Worm (Caenorhabditis elegans): Measurements from ENCODE around the gene E02A10.4.

E02A10.4 gene

ce11 chrV:12548830-12549229, 18.9 kb downstream of the E02A10.4 start:
- TF ChIP-seq ceh-34 (tag; optimal IDR thresholded peaks at IDR 0.05), result no peak
- TF ChIP-seq che-1 (tag; optimal IDR thresholded peaks at IDR 0.05), result no peak
- TF ChIP-seq lin-11 (tag; optimal IDR thresholded peaks at IDR 0.05), result no peak
- no peak for TF ChIP-seq odd-2 (tag; optimal IDR thresholded peaks at IDR 0.05)
- no peak for TF ChIP-seq nfya-1 (tag; optimal IDR thresholded peaks at IDR 0.05)
- TF ChIP-seq elt-4 (tag; optimal IDR thresholded peaks at IDR 0.05), result no peak
- no peak for TF ChIP-seq ceh-14 (tag; optimal IDR thresholded peaks at IDR 0.05)
- no peak for TF ChIP-seq ceh-6 (GFP tag; optimal IDR thresholded peaks at IDR 0.05)
- no peak for TF ChIP-seq T23F11.4 (GFP tag; optimal IDR thresholded peaks at IDR 0.05)
- no peak for TF ChIP-seq ceh-2 (tag; optimal IDR thresholded peaks at IDR 0.05)
- no peak for TF ChIP-seq ceh-24 (tag; optimal IDR thresholded peaks at IDR 0.05)
- TF ChIP-seq C38D4.7 (GFP tag; optimal IDR thresholded peaks at IDR 0.05), result no peak
- no peak for TF ChIP-seq sox-4 (tag; optimal IDR thresholded peaks at IDR 0.05)
- no peak for TF ChIP-seq npax-4 (tag; optimal IDR thresholded peaks at IDR 0.05)
- no peak for TF ChIP-seq ceh-9 (tag; optimal IDR thresholded peaks at IDR 0.05)
- TF ChIP-seq hlh-15 (tag; optimal IDR thresholded peaks at IDR 0.05), result no peak
- TF ChIP-seq hlh-30 (tag; optimal IDR thresholded peaks at IDR 0.05; ENCODE audit: insufficient read depth), result no peak
- no peak for TF ChIP-seq Y22D7AL.16 (tag; optimal IDR thresholded peaks at IDR 0.05)
- TF ChIP-seq zip-5 (tag; optimal IDR thresholded peaks at IDR 0.05), result no peak
- TF ChIP-seq pqm-1 (tag; optimal IDR thresholded peaks at IDR 0.05), result no peak

DNA sequence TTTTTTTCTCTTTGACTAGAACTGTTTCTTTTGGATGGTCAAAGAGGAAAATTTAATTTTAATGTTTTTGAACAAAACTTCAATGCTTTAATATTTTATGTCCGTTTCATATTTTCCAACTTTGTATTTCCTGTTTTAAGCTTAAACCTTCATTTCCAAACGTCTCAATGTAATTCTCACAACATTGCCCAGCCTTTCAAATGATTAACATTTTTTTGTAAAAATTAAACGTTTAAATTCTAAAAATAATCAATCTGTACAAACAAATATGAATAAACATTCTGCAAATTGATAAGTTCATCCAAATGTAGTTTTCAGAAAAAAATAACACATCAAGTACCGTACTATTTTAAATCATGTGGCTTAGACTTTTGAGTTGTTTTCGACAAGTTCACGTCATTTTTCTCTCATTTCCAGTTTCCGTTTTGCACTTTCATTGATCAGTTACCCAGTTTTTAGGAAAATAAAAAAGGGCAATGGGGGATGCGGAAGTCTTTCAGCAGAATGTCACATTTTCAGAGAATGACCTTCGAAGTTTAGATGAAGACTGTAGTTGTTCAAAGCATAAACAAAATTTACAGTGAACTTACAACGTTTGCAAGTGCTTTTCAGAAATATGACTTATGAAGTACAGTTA, 24.9 kb downstream of the E02A10.4 start:
- TF ChIP-seq rnt-1 (tag; optimal IDR thresholded peaks at IDR 0.05) (no peak), pax-1 (tag; optimal IDR thresholded peaks at IDR 0.05) (no peak), lin-11 (tag; optimal IDR thresholded peaks at IDR 0.05) (no peak), hlh-15 (tag; optimal IDR thresholded peaks at IDR 0.05) (no peak), nfya-1 (tag; optimal IDR thresholded peaks at IDR 0.05) (no peak), nhr-11 (tag; optimal IDR thresholded peaks at IDR 0.05) (no peak), eyg-1 (tag; optimal IDR thresholded peaks at IDR 0.05) (no peak), ztf-16 (tag; optimal IDR thresholded peaks at IDR 0.05) (no peak), ceh-31 (tag; optimal IDR thresholded peaks at IDR 0.05) (no peak)

DNA sequence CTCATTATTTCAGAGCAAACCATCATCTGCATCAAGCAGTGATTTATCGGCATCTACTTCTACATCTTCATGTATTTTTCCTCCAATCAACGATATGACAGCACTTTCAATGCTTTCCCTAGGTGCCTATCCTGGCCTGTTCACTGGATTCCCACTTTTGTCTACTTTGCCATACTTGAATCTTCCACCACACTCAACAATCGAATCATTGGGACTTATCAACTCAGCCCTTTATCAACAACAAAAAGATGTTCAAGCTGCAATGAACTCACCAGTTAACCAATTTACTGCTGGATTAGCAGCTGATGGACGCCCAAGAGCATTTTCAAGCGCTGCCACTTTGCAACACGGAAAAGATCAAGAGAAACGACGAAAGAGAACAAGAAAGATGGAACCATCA, 26.5 kb downstream of the E02A10.4 start:
- no peak for TF ChIP-seq ceh-34 (tag; optimal IDR thresholded peaks at IDR 0.05)
- no peak for TF ChIP-seq che-1 (tag; optimal IDR thresholded peaks at IDR 0.05)
- TF ChIP-seq ets-4 (tag; optimal IDR thresholded peaks at IDR 0.05), result no peak
- TF ChIP-seq dmd-4 (tag; optimal IDR thresholded peaks at IDR 0.05; ENCODE audit: borderline replicate concordance), result no peak
- TF ChIP-seq sdc-2 (tag; optimal IDR thresholded peaks at IDR 0.05), result no peak
- TF ChIP-seq pha-2 (tag; optimal IDR thresholded peaks at IDR 0.05), result no peak
- no peak for TF ChIP-seq Y22D7AL.16 (tag; optimal IDR thresholded peaks at IDR 0.05)
- no peak for TF ChIP-seq ztf-16 (tag; optimal IDR thresholded peaks at IDR 0.05)
- no peak for TF ChIP-seq hlh-6 (tag; optimal IDR thresholded peaks at IDR 0.05)
- no peak for TF ChIP-seq unc-42 (tag; optimal IDR thresholded peaks at IDR 0.05)
- no peak for TF ChIP-seq hlh-15 (tag; optimal IDR thresholded peaks at IDR 0.05)
- TF ChIP-seq nfya-1 (tag; optimal IDR thresholded peaks at IDR 0.05), result no peak
- TF ChIP-seq pat-9 (tag; optimal IDR thresholded peaks at IDR 0.05), result no peak
- TF ChIP-seq nhr-232 (tag; optimal IDR thresholded peaks at IDR 0.05), result no peak
- no peak for TF ChIP-seq ref-2 (tag; optimal IDR thresholded peaks at IDR 0.05)
- TF ChIP-seq sox-2 (GFP tag; IDR thresholded peaks at IDR 0.05), result no peak
- no peak for TF ChIP-seq pag-3 (tag; optimal IDR thresholded peaks at IDR 0.05; ENCODE audit: borderline replicate concordance)
- TF ChIP-seq madf-2 (tag; optimal IDR thresholded peaks at IDR 0.05), result no peak
